Fruit fly (Drosophila melanogaster): ENCODE results near the gene pygo.

pygo gene

DNA sequence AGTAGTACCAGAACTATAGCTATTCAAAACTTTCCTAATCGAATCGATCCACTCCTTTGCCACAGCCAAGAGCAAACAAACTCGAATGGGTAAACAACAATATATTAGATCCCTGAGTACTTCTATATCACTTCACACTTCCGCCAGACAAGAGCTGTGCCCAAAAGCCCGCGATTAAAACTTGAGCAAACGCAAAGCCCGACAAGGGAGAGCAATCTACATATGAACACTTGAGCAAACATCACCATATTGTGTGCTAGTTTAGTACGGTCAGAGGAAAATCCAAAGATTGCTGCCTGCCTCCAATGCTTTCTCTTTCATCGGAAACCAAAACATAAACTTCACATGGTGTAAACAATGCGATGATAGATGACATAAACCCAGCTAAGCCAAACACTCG lies 23.2 kb upstream of the pygo start:
- TF ChIP-seq CG1620 (GFP tag; optimal IDR thresholded peaks at IDR 0.05) (peak; percentile 15), cnc (optimal IDR thresholded peaks at IDR 0.05) (no peak), toe (GFP tag; optimal IDR thresholded peaks at IDR 0.05) (no peak), CG5204 (GFP tag; optimal IDR thresholded peaks at IDR 0.05) (no peak), CG14711 (tag; optimal IDR thresholded peaks at IDR 0.05) (no peak)

DNA sequence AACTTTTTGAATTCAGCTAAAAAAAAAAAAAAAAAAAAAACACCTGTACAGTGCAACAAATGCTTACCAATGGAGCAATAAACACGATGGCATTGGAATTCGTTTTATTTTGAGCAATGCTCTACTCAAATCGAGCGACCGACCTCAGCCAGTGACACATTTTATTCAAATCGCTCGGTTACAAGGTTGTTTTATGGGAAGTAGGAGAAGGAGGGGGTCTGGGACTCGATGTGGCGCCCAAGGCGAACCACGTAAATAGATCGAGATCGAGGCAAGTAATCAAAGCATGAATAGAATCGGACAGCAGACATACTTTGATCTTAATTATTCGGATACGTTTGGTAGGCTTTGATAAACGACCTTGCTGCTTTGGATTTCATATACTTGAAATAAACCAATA lies 22.7 kb upstream of the pygo start:
- TF ChIP-seq CG33017 (tag; optimal IDR thresholded peaks at IDR 0.05) (no peak), Crg-1 (GFP tag; optimal IDR thresholded peaks at IDR 0.05) (no peak), ovo (GFP tag; optimal IDR thresholded peaks at IDR 0.05) (no peak), Mnt (GFP tag; optimal IDR thresholded peaks at IDR 0.05) (no peak), Clk (GFP tag; optimal IDR thresholded peaks at IDR 0.05) (no peak), CG12768 (GFP tag; optimal IDR thresholded peaks at IDR 0.05) (no peak), kay (GFP tag; ENCODE audit: borderline replicate concordance) (no peak), Hr96 (GFP tag; optimal IDR thresholded peaks at IDR 0.05) (no peak), CG7045 (GFP tag; optimal IDR thresholded peaks at IDR 0.05) (no peak), tj (GFP tag; optimal IDR thresholded peaks at IDR 0.05) (no peak), cnc (optimal IDR thresholded peaks at IDR 0.05) (no peak), cic (GFP tag; optimal IDR thresholded peaks at IDR 0.05) (no peak), CG11617 (GFP tag; optimal IDR thresholded peaks at IDR 0.05) (no peak)

dm6 chr3R:31599538-31600313 lies 19.2 kb upstream of the pygo start:
- no peak for TF ChIP-seq pad (GFP tag; optimal IDR thresholded peaks at IDR 0.05)
- TF ChIP-seq cic (GFP tag; optimal IDR thresholded peaks at IDR 0.05) = peak; percentile 75
- TF ChIP-seq CG12768 (GFP tag; optimal IDR thresholded peaks at IDR 0.05) = peak; percentile 18
- TF ChIP-seq CG14711 (tag; optimal IDR thresholded peaks at IDR 0.05) = no peak
- peak; percentile 22 for TF ChIP-seq CG7045 (GFP tag; optimal IDR thresholded peaks at IDR 0.05)
- TF ChIP-seq cnc (optimal IDR thresholded peaks at IDR 0.05) = no peak
- TF ChIP-seq tj (GFP tag; optimal IDR thresholded peaks at IDR 0.05) = no peak
- TF ChIP-seq ovo (GFP tag; optimal IDR thresholded peaks at IDR 0.05) = no peak
- TF ChIP-seq CG1620 (GFP tag; optimal IDR thresholded peaks at IDR 0.05) = no peak
- no peak for TF ChIP-seq Hr96 (GFP tag; optimal IDR thresholded peaks at IDR 0.05)
- no peak for TF ChIP-seq toe (GFP tag; optimal IDR thresholded peaks at IDR 0.05)
- TF ChIP-seq CG5204 (GFP tag; optimal IDR thresholded peaks at IDR 0.05) = no peak
- TF ChIP-seq kay (GFP tag; ENCODE audit: borderline replicate concordance) = peak; percentile 53

DNA sequence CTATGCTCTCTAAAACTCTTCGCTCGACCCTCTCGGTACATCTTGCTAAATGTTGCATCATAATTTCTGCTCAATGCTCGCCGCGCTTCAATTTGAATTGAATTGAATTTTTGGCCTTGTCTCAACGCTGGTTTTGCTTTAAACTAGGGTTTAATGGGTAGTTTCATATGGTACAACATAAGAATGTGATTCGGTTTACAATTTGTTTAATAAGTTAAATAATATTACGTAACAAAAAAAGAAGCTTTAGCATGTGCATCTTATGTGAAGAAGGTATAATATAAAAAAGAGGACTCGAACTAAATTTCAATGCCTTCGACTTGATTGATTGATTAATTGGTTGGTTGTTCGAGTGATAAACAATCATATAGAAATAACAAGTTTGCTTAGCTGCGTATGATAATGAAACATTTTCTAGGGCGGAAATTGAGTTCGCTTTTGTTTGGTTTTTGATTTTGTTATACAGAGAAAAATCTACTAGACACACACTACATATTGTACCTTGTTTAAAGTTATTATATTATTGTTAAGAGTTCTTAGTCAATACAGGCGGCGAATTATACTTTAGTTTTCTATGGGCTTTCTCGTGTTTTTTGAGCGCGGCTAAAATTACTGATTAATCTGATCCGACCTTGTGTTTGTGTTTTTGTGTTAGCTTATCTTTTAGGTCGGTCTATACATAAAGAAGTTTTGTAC lies 17.4 kb upstream of the pygo start:
- TF ChIP-seq kay (GFP tag; ENCODE audit: borderline replicate concordance) = peak; percentile 71
- TF ChIP-seq cic (GFP tag; optimal IDR thresholded peaks at IDR 0.05) = no peak

dm6 chr3R:31596071-31596883 lies 15.8 kb upstream of the pygo start, which contains the start of gene RpL6:
RpL6 (minus strand) TSS chr3R:31596204.
- TF ChIP-seq tj (GFP tag; optimal IDR thresholded peaks at IDR 0.05) (peak; percentile 22), CG7101 (tag; optimal IDR thresholded peaks at IDR 0.05) (peak; percentile 23), CG12768 (GFP tag; optimal IDR thresholded peaks at IDR 0.05) (peak; percentile 12), Mnt (GFP tag; optimal IDR thresholded peaks at IDR 0.05) (peak; percentile 96), cnc (optimal IDR thresholded peaks at IDR 0.05) (no peak), CG7045 (GFP tag; optimal IDR thresholded peaks at IDR 0.05) (no peak), CG11617 (GFP tag; optimal IDR thresholded peaks at IDR 0.05) (peak; percentile 62), toe (GFP tag; optimal IDR thresholded peaks at IDR 0.05) (no peak), kay (GFP tag; ENCODE audit: borderline replicate concordance) (peak; percentile 80), Crg-1 (GFP tag; optimal IDR thresholded peaks at IDR 0.05) (peak; percentile 11), CG14711 (tag; optimal IDR thresholded peaks at IDR 0.05) (peak; percentile 43), CG1620 (GFP tag; optimal IDR thresholded peaks at IDR 0.05) (no peak), CG5204 (GFP tag; optimal IDR thresholded peaks at IDR 0.05) (no peak), CG33017 (tag; optimal IDR thresholded peaks at IDR 0.05) (no peak), cic (GFP tag; optimal IDR thresholded peaks at IDR 0.05) (peak; percentile 29), ovo (GFP tag; optimal IDR thresholded peaks at IDR 0.05) (no peak), pad (GFP tag; optimal IDR thresholded peaks at IDR 0.05) (peak; percentile 13), bab1 (GFP tag; optimal IDR thresholded peaks at IDR 0.05) (peak; percentile 47), Hr96 (GFP tag; optimal IDR thresholded peaks at IDR 0.05) (no peak), Clk (GFP tag; optimal IDR thresholded peaks at IDR 0.05) (no peak)

- TF ChIP-seq pad (GFP tag; optimal IDR thresholded peaks at IDR 0.05) = peak; percentile 74
- peak; percentile 97 for TF ChIP-seq CG12768 (GFP tag; optimal IDR thresholded peaks at IDR 0.05)
- TF ChIP-seq Clk (GFP tag; optimal IDR thresholded peaks at IDR 0.05) = peak; percentile 85
- TF ChIP-seq Mnt (GFP tag; optimal IDR thresholded peaks at IDR 0.05) = peak; percentile 91
- TF ChIP-seq CG14711 (tag; optimal IDR thresholded peaks at IDR 0.05) = peak; percentile 90
- peak; percentile 93 for TF ChIP-seq cic (GFP tag; optimal IDR thresholded peaks at IDR 0.05)
- peak; percentile 97 for TF ChIP-seq CG33017 (tag; optimal IDR thresholded peaks at IDR 0.05)
- peak; percentile 96 for TF ChIP-seq CG7101 (tag; optimal IDR thresholded peaks at IDR 0.05)
- TF ChIP-seq CG1620 (GFP tag; optimal IDR thresholded peaks at IDR 0.05) = peak; percentile 78
- TF ChIP-seq CG5204 (GFP tag; optimal IDR thresholded peaks at IDR 0.05) = no peak
- TF ChIP-seq kay (GFP tag; ENCODE audit: borderline replicate concordance) = peak; percentile 97
- TF ChIP-seq bab1 (GFP tag; optimal IDR thresholded peaks at IDR 0.05) = peak; percentile 94
- TF ChIP-seq CG11617 (GFP tag; optimal IDR thresholded peaks at IDR 0.05) = peak; percentile 97
- peak; percentile 96 for TF ChIP-seq Hr96 (GFP tag; optimal IDR thresholded peaks at IDR 0.05)
- TF ChIP-seq ovo (GFP tag; optimal IDR thresholded peaks at IDR 0.05) = peak; percentile 46
- peak; percentile 86 for TF ChIP-seq tj (GFP tag; optimal IDR thresholded peaks at IDR 0.05)
- no peak for TF ChIP-seq cnc (optimal IDR thresholded peaks at IDR 0.05)
- TF ChIP-seq CG7045 (GFP tag; optimal IDR thresholded peaks at IDR 0.05) = peak; percentile 91
- no peak for TF ChIP-seq toe (GFP tag; optimal IDR thresholded peaks at IDR 0.05)
- peak; percentile 77 for TF ChIP-seq Crg-1 (GFP tag; optimal IDR thresholded peaks at IDR 0.05)
Measured at dm6 chr3R:31592256-31592879, 11.9 kb upstream of the pygo start, which contains the start of gene CG1774. CG1774 (plus strand) TSS chr3R:31592803.
